Worm (Caenorhabditis elegans) whole organism, L2 larva: ENCODE results near the gene pas-1.

Experiments
- F13H6.1 ChIP-seq: sonication (generic microtip); optimal IDR thresholded peaks from 2 replicates; lab custom pipeline; 2016; ENCODE audit warnings: missing genetic modification characterization, missing compliant biosample characterization
- R02D3.7 ChIP-seq: fragments of 150-350 bp; optimal IDR thresholded peaks from 2 replicates; lab custom pipeline; 2014; ENCODE audit warnings: missing biosample characterization, missing genetic modification characterization
- Y55F3AM.14 ChIP-seq: fragments of 200-800 bp; sonication (Bioruptor generic); optimal IDR thresholded peaks from 2 replicates; lab custom pipeline; 2018; ENCODE audit warnings: mild to moderate bottlenecking, missing genetic modification characterization, missing compliant biosample characterization
- ceh-82 ChIP-seq: fragments of 150-350 bp; optimal IDR thresholded peaks from 2 replicates; lab custom pipeline; 2014; ENCODE audit warnings: missing biosample characterization, missing genetic modification characterization
- elt-1 ChIP-seq: fragments of 150-350 bp; optimal IDR thresholded peaks from 2 replicates; lab custom pipeline; 2014; ENCODE audit warnings: missing biosample characterization, missing genetic modification characterization
- gmeb-1 ChIP-seq: fragments of 150-350 bp; optimal IDR thresholded peaks from 2 replicates; lab custom pipeline; 2014; ENCODE audit warnings: missing biosample characterization, missing genetic modification characterization
- lin-13 ChIP-seq: fragments of 150-350 bp; optimal IDR thresholded peaks from 2 replicates; lab custom pipeline; 2014; ENCODE audit warnings: missing biosample characterization, missing genetic modification reagents, missing genetic modification characterization
- mab-5 ChIP-seq: fragments of 150-350 bp; optimal IDR thresholded peaks from 2 replicates; lab custom pipeline; 2014; ENCODE audit warnings: missing biosample characterization, missing genetic modification characterization
- nhr-237 ChIP-seq: fragments of 150-350 bp; optimal IDR thresholded peaks from 2 replicates; lab custom pipeline; 2014; ENCODE audit warnings: missing biosample characterization, missing genetic modification characterization
- peb-1 ChIP-seq: fragments of 150-350 bp; optimal IDR thresholded peaks from 2 replicates; lab custom pipeline; 2014; ENCODE audit warnings: missing biosample characterization, missing genetic modification characterization

DNA sequence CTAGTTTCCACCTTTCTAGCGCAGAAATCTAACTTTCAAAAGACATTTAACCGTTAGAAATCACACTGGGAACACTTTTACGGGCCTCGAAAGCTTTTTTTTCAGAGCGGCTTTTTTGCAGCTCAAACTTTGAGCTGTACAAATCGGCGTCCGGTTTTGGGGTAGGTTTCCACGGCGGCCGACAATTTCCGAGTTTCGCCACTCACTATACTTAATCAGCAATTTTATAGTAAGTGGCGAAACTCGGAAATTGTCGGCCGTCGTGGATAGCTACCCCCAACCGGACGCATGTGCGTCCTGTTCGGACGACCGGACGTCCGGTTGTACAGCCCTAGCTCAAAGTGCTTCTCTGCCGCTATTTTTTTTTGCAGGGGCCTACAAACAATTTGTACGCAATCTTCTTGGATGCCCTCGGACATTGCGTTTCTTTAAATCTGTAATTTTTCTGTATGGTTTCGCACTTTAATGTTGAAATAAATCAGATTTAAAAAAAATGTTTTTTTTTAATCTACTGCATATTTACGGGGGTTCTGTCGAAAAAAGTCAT is 26.2 kb downstream of the pas-1 start:
- TF ChIP-seq lin-13 (GFP tag; lab: Kevin White, UChicago) (no peak), nhr-237 (no peak), ceh-82 (tag; lab: Kevin White, UChicago) (no peak), F13H6.1 (tag; lab: Kevin White, UChicago) (no peak), gmeb-1 (no peak), peb-1 (tag; lab: Kevin White, UChicago) (no peak), elt-1 (tag; lab: Kevin White, UChicago) (no peak), R02D3.7 (tag; lab: Kevin White, UChicago) (no peak), Y55F3AM.14 (GFP tag; lab: Kevin White, UChicago) (no peak), mab-5 (tag; lab: Kevin White, UChicago) (no peak)
